Worm (Caenorhabditis elegans): ENCODE data around the gene F41C3.8.

Gene F41C3.8

ce11 chrII:4745281-4745680 lies 29.4 kb downstream of the F41C3.8 start (continued):
- no peak for TF ChIP-seq isw-1 (GFP tag; IDR thresholded peaks at IDR 0.05)
- no peak for TF ChIP-seq nhr-12 (tag; optimal IDR thresholded peaks at IDR 0.05)
- peak; percentile 73 for TF ChIP-seq grh-1 (GFP tag; IDR thresholded peaks at IDR 0.05)
- no peak for TF ChIP-seq pag-3 (tag; optimal IDR thresholded peaks at IDR 0.05; ENCODE audit: borderline replicate concordance, insufficient read depth)
- TF ChIP-seq egl-27 (tag; optimal IDR thresholded peaks at IDR 0.05) = no peak
- TF ChIP-seq ama-1 (optimal IDR thresholded peaks at IDR 0.05) = no peak
- TF ChIP-seq dsc-1 (tag; optimal IDR thresholded peaks at IDR 0.05) = no peak
- TF ChIP-seq fkh-4 (tag; optimal IDR thresholded peaks at IDR 0.05; ENCODE audit: borderline replicate concordance) = no peak
- no peak for TF ChIP-seq unc-62 (GFP tag; optimal IDR thresholded peaks at IDR 0.05)
- TF ChIP-seq jun-1 (tag; optimal IDR thresholded peaks at IDR 0.05) = no peak
- TF ChIP-seq elt-3 (tag; optimal IDR thresholded peaks at IDR 0.05) = peak; percentile 4 to 98 (median 80)
- peak; percentile 71 for TF ChIP-seq snu-23 (GFP tag; optimal IDR thresholded peaks at IDR 0.05)
- TF ChIP-seq ceh-8 (GFP tag; optimal IDR thresholded peaks at IDR 0.05) = no peak
- TF ChIP-seq C34B4.2 (tag; optimal IDR thresholded peaks at IDR 0.05) = no peak
- TF ChIP-seq blmp-1 (tag; optimal IDR thresholded peaks at IDR 0.05) = peak; percentile 95
- TF ChIP-seq lsy-2 (tag; optimal IDR thresholded peaks at IDR 0.05) = peak in 1 of 2 experiments; percentile 38
- TF ChIP-seq efl-3 (GFP tag; optimal IDR thresholded peaks at IDR 0.05) = no peak
- TF ChIP-seq ztf-11 (tag; optimal IDR thresholded peaks at IDR 0.05) = no peak
- TF ChIP-seq vab-15 (tag; optimal IDR thresholded peaks at IDR 0.05) = no peak
- TF ChIP-seq mep-1 (tag; optimal IDR thresholded peaks at IDR 0.05) = no peak
- peak in 1 of 2 experiments; percentile 12 for TF ChIP-seq mdl-1 (tag; optimal IDR thresholded peaks at IDR 0.05)
- peak; percentile 79 for TF ChIP-seq nhr-71 (tag; optimal IDR thresholded peaks at IDR 0.05)
- TF ChIP-seq sptf-1 (tag; optimal IDR thresholded peaks at IDR 0.05) = no peak
- no peak for TF ChIP-seq mab-9 (GFP tag; IDR thresholded peaks at IDR 0.05)
- TF ChIP-seq nhr-20 (tag; optimal IDR thresholded peaks at IDR 0.05) = peak; percentile 82
- TF ChIP-seq ets-5 (GFP tag; IDR thresholded peaks at IDR 0.05) = no peak
- no peak for TF ChIP-seq pqm-1 (tag; optimal IDR thresholded peaks at IDR 0.05)
- no peak for TF ChIP-seq unc-98 (GFP tag; IDR thresholded peaks at IDR 0.05)
- no peak for TF ChIP-seq tlp-1 (tag; optimal IDR thresholded peaks at IDR 0.05)
- TF ChIP-seq lin-14 (GFP tag; optimal IDR thresholded peaks at IDR 0.05) = peak; percentile 68
- no peak for TF ChIP-seq elt-2 (tag; optimal IDR thresholded peaks at IDR 0.05)
- no peak for TF ChIP-seq hlh-4 (tag; optimal IDR thresholded peaks at IDR 0.05)
- no peak for TF ChIP-seq F16B12.6 (tag; optimal IDR thresholded peaks at IDR 0.05)
- TF ChIP-seq ceh-63 (GFP tag; optimal IDR thresholded peaks at IDR 0.05) = no peak
- TF ChIP-seq nhr-77 (tag; optimal IDR thresholded peaks at IDR 0.05) = no peak
- TF ChIP-seq mef-2 (tag; optimal IDR thresholded peaks at IDR 0.05) = no peak
- no peak for TF ChIP-seq alr-1 (tag; optimal IDR thresholded peaks at IDR 0.05; ENCODE audit: borderline replicate concordance)
- no peak for TF ChIP-seq ceh-88 (GFP tag; IDR thresholded peaks at IDR 0.05)
- TF ChIP-seq nhr-85 (tag) = peak; percentile 96
- TF ChIP-seq lin-39 (tag; optimal IDR thresholded peaks at IDR 0.05) = no peak
- no peak for TF ChIP-seq nhr-237 (tag; optimal IDR thresholded peaks at IDR 0.05)

DNA sequence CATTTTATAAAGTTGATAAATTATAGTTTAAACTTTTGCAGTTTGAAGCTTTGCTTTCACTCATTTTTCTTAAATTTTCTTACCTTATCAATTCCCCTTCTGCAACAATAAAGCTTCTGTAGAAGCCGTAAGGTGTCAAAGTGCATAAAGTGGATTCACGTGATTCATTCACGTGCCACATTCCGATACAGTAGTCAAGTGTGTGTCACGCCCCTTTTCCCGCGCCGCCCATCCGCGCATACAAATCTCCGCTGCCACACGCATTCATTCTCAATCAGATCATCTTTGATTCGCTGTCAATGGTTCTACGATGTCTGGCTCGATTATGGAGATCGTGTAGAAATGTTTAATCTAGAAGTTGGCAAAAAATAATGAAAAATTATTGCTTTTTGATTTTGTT lies 31.2 kb downstream of the F41C3.8 start:
- TF ChIP-seq elt-3 (tag; optimal IDR thresholded peaks at IDR 0.05) = peak in 2 of 6 experiments; percentile 13 to 55
- TF ChIP-seq ceh-8 (GFP tag; optimal IDR thresholded peaks at IDR 0.05) = no peak
- peak; percentile 37 for TF ChIP-seq nhr-71 (tag; optimal IDR thresholded peaks at IDR 0.05)
- TF ChIP-seq unc-62 (GFP tag; optimal IDR thresholded peaks at IDR 0.05) = no peak
- peak; percentile 19 for TF ChIP-seq lin-14 (GFP tag; optimal IDR thresholded peaks at IDR 0.05)
- TF ChIP-seq nhr-20 (tag; optimal IDR thresholded peaks at IDR 0.05) = peak; percentile 24
- peak; percentile 84 for TF ChIP-seq nhr-85 (tag)
- no peak for TF ChIP-seq skn-1 (tag; optimal IDR thresholded peaks at IDR 0.05)
- 0 out of 2 replicates have a peak, but pooled peaks have one; percentile 6 for TF ChIP-seq grh-1 (GFP tag; IDR thresholded peaks at IDR 0.05)
- no peak for TF ChIP-seq lsy-2 (tag; optimal IDR thresholded peaks at IDR 0.05)
- peak; percentile 5 for TF ChIP-seq snu-23 (GFP tag; optimal IDR thresholded peaks at IDR 0.05)
- TF ChIP-seq blmp-1 (tag; optimal IDR thresholded peaks at IDR 0.05) = peak; percentile 32
- peak in 1 of 2 experiments; percentile 8 for TF ChIP-seq lin-35 (GFP tag; optimal IDR thresholded peaks at IDR 0.05)
- TF ChIP-seq ztf-4 (tag; optimal IDR thresholded peaks at IDR 0.05) = no peak
- peak; percentile 40 for TF ChIP-seq nhr-19 (GFP tag; conservative IDR thresholded peaks at IDR 0.05)
- TF ChIP-seq nhr-47 (tag; optimal IDR thresholded peaks at IDR 0.05) = peak; percentile 30
- peak in 1 of 2 experiments; percentile 44 for TF ChIP-seq mdl-1 (tag; optimal IDR thresholded peaks at IDR 0.05)
